Fruit fly (Drosophila melanogaster) whole organism, embryonic: ENCODE data around the gene Ufsp2.

Source experiments
- Antp ChIP-seq: fragments of 200-800 bp; sonication (Bioruptor generic); optimal IDR thresholded peaks from 3 replicates; lab custom pipeline; 2016; ENCODE audit warnings: missing biosample characterization, missing genetic modification characterization
- Bdp1 ChIP-seq: fragments of 200-800 bp; sonication (Bioruptor generic); optimal IDR thresholded peaks from 3 replicates; lab custom pipeline; 2016; ENCODE audit warnings: missing biosample characterization, missing genetic modification characterization
- Bgb ChIP-seq: fragments of 200-800 bp; sonication (Bioruptor generic); IDR thresholded peaks from 2 replicates; pipeline ENCODE4 v1.3.6; 2022; ENCODE audit warnings: missing biosample characterization, missing genetic modification characterization; ENCODE audit not compliant: partially characterized antibody
- Blimp-1 ChIP-seq: fragments of 200-800 bp; sonication (Bioruptor generic); optimal IDR thresholded peaks from 3 replicates; lab custom pipeline; 2018; ENCODE audit warnings: missing biosample characterization, missing genetic modification characterization, mild to moderate bottlenecking, moderate library complexity, missing genetic modification reagents
- CG10431 ChIP-seq: fragments of 200-800 bp; sonication (Bioruptor generic); optimal IDR thresholded peaks from 3 replicates; lab custom pipeline; 2018; ENCODE audit warnings: missing biosample characterization, mild to moderate bottlenecking, missing genetic modification characterization
- CG10959 ChIP-seq: fragments of 200-800 bp; sonication (Bioruptor generic); IDR thresholded peaks from 2 replicates; pipeline ENCODE4 v1.3.6; 2022; ENCODE audit warnings: missing biosample characterization, missing genetic modification characterization
- CG10979 ChIP-seq: fragments of 200-800 bp; sonication (Bioruptor generic); optimal IDR thresholded peaks from 2 replicates; lab custom pipeline; 2018; ENCODE audit warnings: missing biosample characterization, mild to moderate bottlenecking, missing genetic modification characterization, moderate library complexity
- CG13123 ChIP-seq: fragments of 200-800 bp; sonication (Bioruptor generic); optimal IDR thresholded peaks from 2 replicates; lab custom pipeline; 2016; ENCODE audit warnings: missing biosample characterization, missing genetic modification characterization
- CG13775 ChIP-seq: fragments of 200-800 bp; sonication (Bioruptor generic); optimal IDR thresholded peaks from 3 replicates; lab custom pipeline; 2017; ENCODE audit warnings: missing biosample characterization, mild to moderate bottlenecking, missing genetic modification characterization
- CG1529 ChIP-seq: fragments of 200-800 bp; sonication (Bioruptor generic); optimal IDR thresholded peaks from 3 replicates; lab custom pipeline; 2018; ENCODE audit warnings: missing biosample characterization, missing genetic modification characterization
- CG15479 ChIP-seq: fragments of 200-800 bp; sonication (Bioruptor generic); optimal IDR thresholded peaks from 3 replicates; lab custom pipeline; 2019; ENCODE audit warnings: missing biosample characterization, mild to moderate bottlenecking, missing genetic modification characterization, moderate library complexity
- CG1647 ChIP-seq: fragments of 200-800 bp; sonication (Bioruptor generic); optimal IDR thresholded peaks from 3 replicates; lab custom pipeline; 2016; ENCODE audit warnings: missing biosample characterization, missing genetic modification characterization
- CG16813 ChIP-seq: fragments of 200-800 bp; sonication (Bioruptor generic); IDR thresholded peaks from 3 replicates; pipeline ENCODE4 v1.3.6; 2022; ENCODE audit warnings: missing biosample characterization, missing genetic modification characterization; ENCODE audit not compliant: partially characterized antibody
- CG17361 ChIP-seq: fragments of 200-800 bp; sonication (Bioruptor generic); IDR thresholded peaks from 3 replicates; pipeline ENCODE4 v1.3.6; 2022; ENCODE audit warnings: missing biosample characterization, missing genetic modification characterization
- CG30403 ChIP-seq: fragments of 200-800 bp; sonication (Bioruptor generic); optimal IDR thresholded peaks from 3 replicates; lab custom pipeline; 2016; ENCODE audit warnings: missing biosample characterization, missing genetic modification characterization
- CG30431 ChIP-seq: fragments of 200-800 bp; sonication (Bioruptor generic); optimal IDR thresholded peaks from 2 replicates; lab custom pipeline; 2017; ENCODE audit warnings: missing biosample characterization, missing genetic modification characterization
- CG32772 ChIP-seq: fragments of 200-800 bp; sonication (Bioruptor generic); IDR thresholded peaks from 2 replicates; pipeline ENCODE4 v1.3.6; 2022; ENCODE audit warnings: missing biosample characterization, missing genetic modification characterization
- CG3281 ChIP-seq: fragments of 200-800 bp; sonication (Bioruptor generic); optimal IDR thresholded peaks from 3 replicates; lab custom pipeline; 2017; ENCODE audit warnings: missing biosample characterization, mild to moderate bottlenecking, missing genetic modification characterization
- CG3995 ChIP-seq: fragments of 200-800 bp; sonication (Bioruptor generic); optimal IDR thresholded peaks from 3 replicates; lab custom pipeline; 2016; ENCODE audit warnings: missing biosample characterization, missing genetic modification characterization
- CG43689 ChIP-seq: fragments of 200-800 bp; sonication (Bioruptor generic); IDR thresholded peaks from 2 replicates; pipeline ENCODE4 v1.3.6; 2022; ENCODE audit warnings: missing biosample characterization, missing genetic modification characterization
- CG5180 ChIP-seq: fragments of 200-800 bp; sonication (Bioruptor generic); optimal IDR thresholded peaks from 3 replicates; lab custom pipeline; 2017; ENCODE audit warnings: missing biosample characterization, missing genetic modification characterization, mild to moderate bottlenecking, moderate library complexity, missing genetic modification reagents
- CG5245 ChIP-seq: fragments of 200-800 bp; sonication (Bioruptor generic); optimal IDR thresholded peaks from 3 replicates; lab custom pipeline; 2016; ENCODE audit warnings: missing biosample characterization, missing genetic modification characterization
- CG6689 ChIP-seq: fragments of 200-800 bp; sonication (Bioruptor generic); IDR thresholded peaks from 2 replicates; pipeline ENCODE4 v1.3.6; 2022; ENCODE audit warnings: missing biosample characterization, missing genetic modification characterization
- CG7556 ChIP-seq: fragments of 200-800 bp; sonication (Bioruptor generic); optimal IDR thresholded peaks from 2 replicates; lab custom pipeline; 2017; ENCODE audit warnings: missing biosample characterization, mild to moderate bottlenecking, missing genetic modification characterization
- CG7786 ChIP-seq: fragments of 200-800 bp; sonication (Bioruptor generic); optimal IDR thresholded peaks from 2 replicates; lab custom pipeline; 2016; ENCODE audit warnings: missing biosample characterization, missing genetic modification characterization
- CG8388 ChIP-seq: fragments of 200-800 bp; sonication (Bioruptor generic); optimal IDR thresholded peaks from 2 replicates; lab custom pipeline; 2019; ENCODE audit warnings: missing biosample characterization, mild to moderate bottlenecking, missing genetic modification characterization, moderate library complexity
- CkIIα-i1 ChIP-seq: fragments of 200-800 bp; sonication (Bioruptor generic); IDR thresholded peaks from 2 replicates; pipeline ENCODE4 v1.3.6; 2022; ENCODE audit warnings: missing biosample characterization, missing genetic modification characterization
- Doc3 ChIP-seq: fragments of 200-800 bp; sonication (Bioruptor generic); IDR thresholded peaks from 3 replicates; pipeline ENCODE4 v1.3.6; 2022; ENCODE audit warnings: missing biosample characterization, missing genetic modification characterization; ENCODE audit not compliant: partially characterized antibody
- Fer3 ChIP-seq: fragments of 200-800 bp; sonication (Bioruptor generic); optimal IDR thresholded peaks from 2 replicates; lab custom pipeline; 2018; ENCODE audit warnings: missing biosample characterization, mild to moderate bottlenecking, missing genetic modification characterization, moderate library complexity
- Gsc ChIP-seq: fragments of 200-800 bp; sonication (Bioruptor generic); IDR thresholded peaks from 2 replicates; pipeline ENCODE4 v1.3.6; 2022; ENCODE audit warnings: missing biosample characterization, missing genetic modification characterization
- Oaz ChIP-seq: fragments of 200-800 bp; sonication (Bioruptor generic); IDR thresholded peaks from 2 replicates; pipeline ENCODE4 v1.3.6; 2022; ENCODE audit warnings: missing biosample characterization, missing genetic modification characterization
- PHDP ChIP-seq: fragments of 200-800 bp; sonication (Bioruptor generic); optimal IDR thresholded peaks from 3 replicates; lab custom pipeline; 2018; ENCODE audit warnings: missing biosample characterization, mild to moderate bottlenecking, missing genetic modification characterization, moderate library complexity
- Pdp1 ChIP-seq, 2 experiments: fragments of 200-800 bp; sonication (Bioruptor generic); optimal IDR thresholded peaks; 3 replicates each; lab custom pipeline; 2016; ENCODE audit warnings: missing biosample characterization in 2 of 2, missing genetic modification characterization in 2 of 2, mild to moderate bottlenecking in 1 of 2, moderate library complexity in 1 of 2
- abd-A ChIP-seq: fragments of 200-800 bp; sonication (Bioruptor generic); optimal IDR thresholded peaks from 3 replicates; lab custom pipeline; 2019; ENCODE audit warnings: missing biosample characterization, mild to moderate bottlenecking, missing genetic modification characterization, moderate library complexity
- amos ChIP-seq: fragments of 200-800 bp; sonication (Bioruptor generic); IDR thresholded peaks from 2 replicates; pipeline ENCODE4 v1.3.6; 2022; ENCODE audit warnings: missing biosample characterization, missing genetic modification characterization; ENCODE audit not compliant: partially characterized antibody
- ato ChIP-seq: fragments of 200-800 bp; sonication (Bioruptor generic); IDR thresholded peaks from 2 replicates; pipeline ENCODE4 v1.3.6; 2022; ENCODE audit warnings: missing biosample characterization, missing genetic modification characterization; ENCODE audit not compliant: partially characterized antibody
- cad ChIP-seq: fragments of >200 bp; optimal IDR thresholded peaks from 2 replicates; lab custom pipeline; 2017; ENCODE audit warnings: missing biosample characterization, missing genetic modification characterization
- corto ChIP-seq: fragments of 200-800 bp; sonication (Bioruptor generic); optimal IDR thresholded peaks from 2 replicates; lab custom pipeline; 2016; ENCODE audit warnings: missing biosample characterization, mild to moderate bottlenecking, missing genetic modification characterization, moderate library complexity
- crp ChIP-seq, 2 experiments: fragments of 200-800 bp; sonication (Bioruptor generic); optimal IDR thresholded peaks; 2 replicates in 1 of 2; 3 replicates in 1 of 2; lab custom pipeline; 2017; ENCODE audit warnings: missing biosample characterization in 2 of 2, missing genetic modification characterization in 2 of 2, mild to moderate bottlenecking in 1 of 2, moderate library complexity in 1 of 2
- en ChIP-seq: fragments of 200-800 bp; sonication (Bioruptor generic); optimal IDR thresholded peaks from 2 replicates; lab custom pipeline; 2016; ENCODE audit warnings: missing biosample characterization, missing genetic modification characterization
- ewg ChIP-seq: fragments of 200-800 bp; sonication (Bioruptor generic); optimal IDR thresholded peaks from 3 replicates; lab custom pipeline; 2017; ENCODE audit warnings: mild to moderate bottlenecking, missing biosample characterization, missing genetic modification reagents, missing genetic modification characterization
- exex ChIP-seq: fragments of 200-800 bp; sonication (Bioruptor generic); optimal IDR thresholded peaks from 4 replicates; lab custom pipeline; 2018; ENCODE audit warnings: missing biosample characterization, mild to moderate bottlenecking, missing genetic modification characterization, moderate library complexity
- fd64A ChIP-seq: fragments of 200-800 bp; sonication (Bioruptor generic); optimal IDR thresholded peaks from 3 replicates; lab custom pipeline; 2018; ENCODE audit warnings: missing biosample characterization, mild to moderate bottlenecking, missing genetic modification characterization
- kay ChIP-seq: fragments of 200-800 bp; sonication (Bioruptor generic); optimal IDR thresholded peaks from 2 replicates; lab custom pipeline; 2016; ENCODE audit warnings: missing biosample characterization, missing genetic modification characterization
- ken ChIP-seq: fragments of 200-800 bp; sonication (Bioruptor generic); IDR thresholded peaks from 3 replicates; pipeline ENCODE4 v1.3.6; 2022; ENCODE audit warnings: missing biosample characterization, missing genetic modification characterization
- mld ChIP-seq: fragments of 200-800 bp; sonication (Bioruptor generic); IDR thresholded peaks from 3 replicates; pipeline ENCODE4 v1.3.6; 2022; ENCODE audit warnings: missing biosample characterization, missing genetic modification characterization; ENCODE audit not compliant: partially characterized antibody
- sisA ChIP-seq: fragments of 200-800 bp; sonication (Bioruptor generic); IDR thresholded peaks from 2 replicates; pipeline ENCODE4 v1.3.6; 2022; ENCODE audit warnings: missing biosample characterization, missing genetic modification characterization
- so ChIP-seq: fragments of 200-800 bp; sonication (Bioruptor generic); IDR thresholded peaks from 3 replicates; pipeline ENCODE4 v1.3.6; 2022; ENCODE audit warnings: missing biosample characterization, missing genetic modification characterization
- stwl ChIP-seq: fragments of 200-800 bp; sonication (Bioruptor generic); optimal IDR thresholded peaks from 3 replicates; lab custom pipeline; 2018; ENCODE audit warnings: missing biosample characterization, mild to moderate bottlenecking, missing genetic modification characterization, moderate library complexity
- tio ChIP-seq: fragments of 200-800 bp; sonication (Bioruptor generic); optimal IDR thresholded peaks from 2 replicates; lab custom pipeline; 2017; ENCODE audit warnings: missing biosample characterization, missing genetic modification characterization, inconsistent platforms
- ttk ChIP-seq: fragments of 200-800 bp; sonication (Bioruptor generic); IDR thresholded peaks from 2 replicates; pipeline ENCODE4 v2.1.2; 2022; ENCODE audit warnings: missing biosample characterization, missing genetic modification characterization

The Ufsp2 gene

dm6 chr3L:15583504-15583903 lies 7.1 kb downstream of the Ufsp2 start, which contains the start of gene AIMP2 (continued):
- TF ChIP-seq Blimp-1 (GFP tag; lab: Kevin White, UChicago), result no peak
- TF ChIP-seq CG32772, result no peak
- TF ChIP-seq en (GFP tag; lab: Kevin White, UChicago), result no peak
- no peak for TF ChIP-seq Oaz (GFP tag; lab: Robert Waterston, UW)
- no peak for TF ChIP-seq CG10979 (tag; lab: Kevin White, UChicago)
- TF ChIP-seq CG3281 (GFP tag; lab: Kevin White, UChicago), result no peak
- no peak for TF ChIP-seq Antp
- no peak for TF ChIP-seq ttk (GFP tag; lab: Robert Waterston, UW)
- 0 out of 3 replicates have a peak, but pooled peaks have one; percentile 17 for TF ChIP-seq CG16813 (GFP tag; lab: Robert Waterston, UW)
- TF ChIP-seq ken (GFP tag; lab: Robert Waterston, UW), result no peak
- TF ChIP-seq CG13123 (GFP tag; lab: Kevin White, UChicago), result no peak
- TF ChIP-seq sisA (GFP tag; lab: Robert Waterston, UW), result no peak
- no peak for TF ChIP-seq CG5180 (GFP tag; lab: Kevin White, UChicago)
- no peak for TF ChIP-seq crp (GFP tag; optimal IDR thresholded peaks at IDR 0.05; lab: Kevin White, UChicago)
- TF ChIP-seq CkIIα-i1, result no peak
- TF ChIP-seq fd64A (GFP tag; lab: Kevin White, UChicago), result no peak
- TF ChIP-seq Pdp1 (GFP tag; optimal IDR thresholded peaks at IDR 0.05; lab: Kevin White, UChicago), result peak in 1 of 2 experiments; percentile 34
- TF ChIP-seq cad, result no peak
- TF ChIP-seq amos (GFP tag; lab: Robert Waterston, UW), result no peak
- no peak for TF ChIP-seq corto (GFP tag; lab: Kevin White, UChicago)
- TF ChIP-seq so (GFP tag; lab: Robert Waterston, UW), result no peak
- no peak for TF ChIP-seq Bdp1 (GFP tag; lab: Kevin White, UChicago)
- TF ChIP-seq Doc3 (GFP tag; lab: Robert Waterston, UW), result 0 out of 3 replicates have a peak, but pooled peaks have one; percentile 33
- TF ChIP-seq exex (tag; lab: Kevin White, UChicago), result no peak
- TF ChIP-seq CG6689, result no peak
- peak; percentile 70 for TF ChIP-seq stwl
- TF ChIP-seq Bgb (GFP tag; lab: Robert Waterston, UW), result peak; percentile 35
- no peak for TF ChIP-seq CG10959 (GFP tag; lab: Robert Waterston, UW)
- TF ChIP-seq CG30403 (GFP tag; lab: Kevin White, UChicago), result no peak
- no peak for TF ChIP-seq CG5245
- no peak for TF ChIP-seq kay (GFP tag; lab: Kevin White, UChicago)
- TF ChIP-seq CG13775, result peak; percentile 100
- no peak for TF ChIP-seq CG3995
- no peak for TF ChIP-seq CG43689 (GFP tag; lab: Robert Waterston, UW)
- TF ChIP-seq PHDP (tag; lab: Kevin White, UChicago), result no peak
- no peak for TF ChIP-seq CG17361
- no peak for TF ChIP-seq Fer3 (tag; lab: Kevin White, UChicago)
- TF ChIP-seq ato, result no peak
- TF ChIP-seq mld (GFP tag; lab: Robert Waterston, UW), result no peak
- TF ChIP-seq CG7786 (GFP tag; lab: Kevin White, UChicago), result no peak
- TF ChIP-seq ewg (GFP tag; lab: Kevin White, UChicago), result no peak
- no peak for TF ChIP-seq abd-A (tag; lab: Kevin White, UChicago)
- no peak for TF ChIP-seq Gsc (GFP tag; lab: Robert Waterston, UW)
- no peak for TF ChIP-seq CG10431
- no peak for TF ChIP-seq tio
- no peak for TF ChIP-seq CG8388 (GFP tag; lab: Kevin White, UChicago)
- TF ChIP-seq CG7556 (GFP tag; lab: Kevin White, UChicago), result no peak
- TF ChIP-seq CG30431 (GFP tag; lab: Kevin White, UChicago), result no peak
- TF ChIP-seq CG1647 (GFP tag; lab: Kevin White, UChicago), result no peak
- TF ChIP-seq CG15479 (GFP tag; lab: Kevin White, UChicago), result no peak
- no peak for TF ChIP-seq CG1529 (GFP tag; lab: Kevin White, UChicago)
